Worm (Caenorhabditis elegans) whole organism, L3 larva: ENCODE results near the gene mog-2.

Experiments used
- R02D3.7 ChIP-seq: fragments of 150-350 bp; optimal IDR thresholded peaks from 2 replicates; lab custom pipeline; 2014; ENCODE audit warnings: missing biosample characterization, missing genetic modification characterization
- ZK546.5 ChIP-seq: sonication (generic microtip); optimal IDR thresholded peaks from 2 replicates; lab custom pipeline; 2017; ENCODE audit warnings: missing biosample characterization, missing genetic modification characterization
- ama-1 ChIP-seq: fragments of 150-350 bp; optimal IDR thresholded peaks from 2 replicates; lab custom pipeline; 2018
- ceh-9 ChIP-seq: sonication (generic microtip); optimal IDR thresholded peaks from 2 replicates; lab custom pipeline; 2018; ENCODE audit warnings: missing biosample characterization, missing genetic modification characterization
- daf-12 ChIP-seq: fragments of 150-350 bp; optimal IDR thresholded peaks from 2 replicates; lab custom pipeline; 2014; ENCODE audit warnings: missing biosample characterization, missing genetic modification reagents, missing genetic modification characterization
- egl-5 ChIP-seq: fragments of 150-350 bp; optimal IDR thresholded peaks from 2 replicates; lab custom pipeline; 2017; ENCODE audit warnings: missing biosample characterization, missing genetic modification reagents, missing genetic modification characterization, inconsistent platforms
- elt-2 ChIP-seq: sonication (generic microtip); optimal IDR thresholded peaks from 2 replicates; lab custom pipeline; 2016; ENCODE audit warnings: missing genetic modification reagents, mild to moderate bottlenecking, missing genetic modification characterization, missing compliant biosample characterization
- eor-1 ChIP-seq, 2 experiments: fragments of 150-350 bp; optimal IDR thresholded peaks; 2 replicates each; lab custom pipeline; 2014 to 2018; ENCODE audit warnings: missing biosample characterization in 2 of 2, missing genetic modification characterization in 2 of 2
- jun-1 ChIP-seq: fragments of 150-350 bp; optimal IDR thresholded peaks from 2 replicates; lab custom pipeline; 2014; ENCODE audit warnings: missing biosample characterization, missing genetic modification reagents, missing genetic modification characterization
- mdl-1 ChIP-seq: fragments of 150-350 bp; optimal IDR thresholded peaks from 2 replicates; lab custom pipeline; 2014; ENCODE audit warnings: missing biosample characterization, missing genetic modification characterization
- nfya-1 ChIP-seq: sonication (generic microtip); optimal IDR thresholded peaks from 2 replicates; lab custom pipeline; 2017; ENCODE audit warnings: missing genetic modification characterization, mild to moderate bottlenecking, missing compliant biosample characterization, antibody characterized with exemption, moderate library complexity; ENCODE audit not compliant: insufficient read depth
- nhr-12 ChIP-seq: fragments of 150-350 bp; optimal IDR thresholded peaks from 2 replicates; lab custom pipeline; 2014; ENCODE audit warnings: missing biosample characterization, missing genetic modification characterization
- nhr-23 ChIP-seq: fragments of 150-350 bp; optimal IDR thresholded peaks from 2 replicates; lab custom pipeline; 2014; ENCODE audit warnings: missing biosample characterization, missing genetic modification reagents, missing genetic modification characterization
- nhr-237 ChIP-seq: fragments of 150-350 bp; optimal IDR thresholded peaks from 2 replicates; lab custom pipeline; 2014; ENCODE audit warnings: missing biosample characterization, missing genetic modification characterization
- nhr-43 ChIP-seq: sonication (generic microtip); optimal IDR thresholded peaks from 2 replicates; lab custom pipeline; 2016; ENCODE audit warnings: mild to moderate bottlenecking, missing genetic modification characterization, missing compliant biosample characterization; ENCODE audit not compliant: poor library complexity, severe bottlenecking
- pha-4 ChIP-seq: fragments of 150-350 bp; optimal IDR thresholded peaks from 2 replicates; lab custom pipeline; 2014; ENCODE audit warnings: missing biosample characterization, missing genetic modification reagents, missing genetic modification characterization
- pqm-1 ChIP-seq: fragments of 150-350 bp; optimal IDR thresholded peaks from 2 replicates; lab custom pipeline; 2017; ENCODE audit warnings: missing biosample characterization, missing genetic modification characterization, inconsistent platforms
- ztf-11 ChIP-seq: fragments of 150-350 bp; optimal IDR thresholded peaks from 2 replicates; lab custom pipeline; 2014; ENCODE audit warnings: missing biosample characterization, missing genetic modification characterization
- ztf-4 ChIP-seq: fragments of 150-350 bp; optimal IDR thresholded peaks from 2 replicates; lab custom pipeline; 2014; ENCODE audit warnings: missing biosample characterization, missing genetic modification characterization

mog-2 gene

DNA sequence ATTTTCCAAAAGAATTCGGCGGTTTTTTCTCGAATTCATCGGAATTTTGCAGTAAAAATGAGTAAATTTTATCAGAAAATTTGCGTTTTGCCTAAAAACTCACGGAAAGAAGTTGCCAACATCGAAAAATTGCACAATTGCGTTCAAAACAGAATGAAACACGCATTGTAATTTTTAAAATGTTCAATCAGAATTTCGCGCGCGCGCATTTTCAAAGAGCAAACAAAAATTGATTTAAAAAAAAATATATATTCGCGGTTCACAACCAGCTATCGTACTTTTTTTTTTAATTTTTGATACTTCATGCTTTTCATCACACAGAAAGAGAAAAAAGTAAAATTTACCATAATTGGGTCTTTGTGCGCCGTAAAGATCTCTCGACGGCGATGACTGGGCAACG, 50.7 kb downstream of the mog-2 start:
- no peak for TF ChIP-seq eor-1 (tag; optimal IDR thresholded peaks at IDR 0.05; lab: Kevin White, UChicago)
- TF ChIP-seq nhr-237 (tag; lab: Kevin White, UChicago) = no peak
- no peak for TF ChIP-seq R02D3.7 (tag; lab: Kevin White, UChicago)
- TF ChIP-seq ZK546.5 (tag; lab: Kevin White, UChicago) = no peak
- TF ChIP-seq nhr-12 (tag; lab: Kevin White, UChicago) = no peak
- no peak for TF ChIP-seq egl-5 (tag; lab: Kevin White, UChicago)
- no peak for TF ChIP-seq daf-12 (tag; lab: Kevin White, UChicago)
- TF ChIP-seq elt-2 (tag; lab: Kevin White, UChicago) = no peak
- TF ChIP-seq nfya-1 (tag; lab: Kevin White, UChicago) = no peak
- TF ChIP-seq pqm-1 (tag; lab: Kevin White, UChicago) = no peak
- no peak for TF ChIP-seq ama-1 (lab: Kevin White, UChicago)
- no peak for TF ChIP-seq ztf-11
- TF ChIP-seq nhr-23 (tag; lab: Kevin White, UChicago) = no peak
- TF ChIP-seq jun-1 = no peak
- TF ChIP-seq ceh-9 = no peak
- no peak for TF ChIP-seq ztf-4 (tag; lab: Kevin White, UChicago)
- TF ChIP-seq nhr-43 = no peak
- no peak for TF ChIP-seq mdl-1 (tag; lab: Kevin White, UChicago)
- no peak for TF ChIP-seq pha-4
